Worm (Caenorhabditis elegans) whole organism, L4 larva: ENCODE results near the gene cup-15.

Experiments
- D1046.2 ChIP-seq: fragments of 200-800 bp; sonication (Bioruptor generic); IDR thresholded peaks from 2 replicates; pipeline ENCODE4 v1.3.6; 2022; ENCODE audit warnings: missing genetic modification characterization, missing compliant biosample characterization
- ZK546.5 ChIP-seq, 2 experiments: sonication (generic microtip); optimal IDR thresholded peaks; 2 replicates each; lab custom pipeline; 2017; ENCODE audit warnings: missing biosample characterization in 2 of 2, missing genetic modification characterization in 2 of 2
- aha-1 ChIP-seq: fragments of 150-350 bp; peaks from one replicate; lab custom pipeline; 2014; ENCODE audit warnings: missing biosample characterization, missing genetic modification characterization
- ama-1 ChIP-seq: fragments of 150-350 bp; optimal IDR thresholded peaks from 2 replicates; lab custom pipeline; 2014; ENCODE audit warnings: inconsistent platforms, mixed read lengths
- ceh-28 ChIP-seq: fragments of 150-350 bp; optimal IDR thresholded peaks from 2 replicates; lab custom pipeline; 2014; ENCODE audit warnings: missing biosample characterization, missing genetic modification reagents, missing genetic modification characterization
- ceh-32 ChIP-seq: sonication (generic microtip); optimal IDR thresholded peaks from 2 replicates; lab custom pipeline; 2016; ENCODE audit warnings: mild to moderate bottlenecking, missing genetic modification characterization, missing compliant biosample characterization; ENCODE audit not compliant: poor library complexity
- ceh-82 ChIP-seq: sonication (generic microtip); optimal IDR thresholded peaks from 2 replicates; lab custom pipeline; 2017; ENCODE audit warnings: missing biosample characterization, missing genetic modification characterization
- ces-1 ChIP-seq: fragments of 150-350 bp; sonication (generic microtip); optimal IDR thresholded peaks from 4 replicates; lab custom pipeline; 2014; ENCODE audit warnings: missing biosample characterization, missing genetic modification reagents, missing genetic modification characterization
- cey-2 ChIP-seq: sonication (generic microtip); optimal IDR thresholded peaks from 3 replicates; lab custom pipeline; 2017; ENCODE audit warnings: missing genetic modification characterization, mild to moderate bottlenecking, missing compliant biosample characterization, antibody characterized with exemption, borderline replicate concordance; ENCODE audit not compliant: insufficient read depth
- dmd-9 ChIP-seq: fragments of 200-800 bp; sonication (Bioruptor generic); IDR thresholded peaks from 2 replicates; pipeline ENCODE4 v1.3.6; 2022; ENCODE audit warnings: missing genetic modification reagents, missing genetic modification characterization, missing compliant biosample characterization
- dpl-1 ChIP-seq: fragments of 150-350 bp; optimal IDR thresholded peaks from 2 replicates; lab custom pipeline; 2014; ENCODE audit warnings: missing biosample characterization, missing genetic modification reagents, missing genetic modification characterization
- duxl-1 ChIP-seq: sonication (generic microtip); optimal IDR thresholded peaks from 2 replicates; lab custom pipeline; 2016; ENCODE audit warnings: mild to moderate bottlenecking, missing genetic modification characterization, moderate library complexity, missing compliant biosample characterization; ENCODE audit not compliant: poor library complexity
- dve-1 ChIP-seq: sonication (generic microtip); optimal IDR thresholded peaks from 2 replicates; lab custom pipeline; 2017; ENCODE audit warnings: antibody characterized with exemption, mild to moderate bottlenecking, missing genetic modification characterization, missing compliant biosample characterization; ENCODE audit not compliant: insufficient read depth
- egl-43 ChIP-seq: fragments of 200-800 bp; sonication (Bioruptor generic); IDR thresholded peaks from 2 replicates; pipeline ENCODE4 v1.3.6; 2022; ENCODE audit warnings: missing genetic modification reagents, missing genetic modification characterization, missing compliant biosample characterization
- gei-8 ChIP-seq: fragments of 200-800 bp; sonication (Bioruptor generic); optimal IDR thresholded peaks from 2 replicates; lab custom pipeline; 2018; ENCODE audit warnings: mild to moderate bottlenecking, missing genetic modification characterization, missing compliant biosample characterization
- hmg-1.1 ChIP-seq: fragments of 200-800 bp; sonication (Bioruptor generic); IDR thresholded peaks from 2 replicates; pipeline ENCODE4 v1.3.6; 2022; ENCODE audit warnings: missing genetic modification reagents, missing genetic modification characterization, missing compliant biosample characterization
- jun-1 ChIP-seq: fragments of 150-350 bp; optimal IDR thresholded peaks from 2 replicates; lab custom pipeline; 2014; ENCODE audit warnings: missing biosample characterization, missing genetic modification reagents, missing genetic modification characterization
- lin-38 ChIP-seq: fragments of 200-800 bp; sonication (Bioruptor generic); IDR thresholded peaks from 2 replicates; pipeline ENCODE4 v1.3.6; 2022; ENCODE audit warnings: missing genetic modification reagents, missing genetic modification characterization, missing compliant biosample characterization
- lir-3 ChIP-seq: sonication (generic microtip); optimal IDR thresholded peaks from 2 replicates; lab custom pipeline; 2016; ENCODE audit warnings: mild to moderate bottlenecking, missing genetic modification characterization, missing compliant biosample characterization
- lsy-2 ChIP-seq, 2 experiments: fragments of 150-350 bp in 1 of 2; sonication (generic microtip) in 1 of 2; optimal IDR thresholded peaks; 2 replicates each; lab custom pipeline; 2014 to 2017; ENCODE audit warnings: missing biosample characterization in 2 of 2, missing genetic modification characterization in 2 of 2
- madf-9 ChIP-seq: fragments of 200-800 bp; sonication (Bioruptor generic); conservative IDR thresholded peaks from 2 replicates; pipeline ENCODE4 v1.3.6; 2022; ENCODE audit warnings: missing genetic modification reagents, missing genetic modification characterization, missing compliant biosample characterization
- nhr-11 ChIP-seq: fragments of 150-350 bp; optimal IDR thresholded peaks from 2 replicates; lab custom pipeline; 2014; ENCODE audit warnings: missing biosample characterization, missing genetic modification characterization
- nhr-111 ChIP-seq: fragments of 200-800 bp; sonication (Bioruptor generic); optimal IDR thresholded peaks from 2 replicates; lab custom pipeline; 2018; ENCODE audit warnings: mild to moderate bottlenecking, missing genetic modification characterization, missing compliant biosample characterization
- nhr-25 ChIP-seq: sonication (generic microtip); optimal IDR thresholded peaks from 2 replicates; lab custom pipeline; 2017; ENCODE audit warnings: missing genetic modification characterization, mild to moderate bottlenecking, missing compliant biosample characterization, antibody characterized with exemption, moderate library complexity, borderline replicate concordance; ENCODE audit not compliant: insufficient read depth
- nhr-42 ChIP-seq: fragments of 200-800 bp; sonication (Bioruptor generic); IDR thresholded peaks from 2 replicates; pipeline ENCODE4 v1.3.6; 2022; ENCODE audit warnings: missing genetic modification characterization, missing compliant biosample characterization
- rbr-2 ChIP-seq: sonication (generic microtip); optimal IDR thresholded peaks from 2 replicates; lab custom pipeline; 2016; ENCODE audit warnings: missing genotype, missing genetic modification characterization, missing compliant biosample characterization
- spr-1 ChIP-seq: sonication (generic microtip); optimal IDR thresholded peaks from 2 replicates; lab custom pipeline; 2016; ENCODE audit warnings: mild to moderate bottlenecking, missing genetic modification characterization, missing compliant biosample characterization
- spr-3 ChIP-seq: fragments of 200-800 bp; sonication (Bioruptor generic); optimal IDR thresholded peaks from 2 replicates; lab custom pipeline; 2018; ENCODE audit warnings: mild to moderate bottlenecking, missing genetic modification characterization, missing compliant biosample characterization
- unc-62 ChIP-seq, 3 experiments: fragments of 150-350 bp in 1 of 3; sonication (generic microtip); optimal IDR thresholded peaks in 2 of 3; peaks in 1 of 3; 1 replicate in 1 of 3; 2 replicates in 2 of 3; lab custom pipeline; 2014 to 2017; ENCODE audit warnings: missing biosample characterization in 3 of 3, missing genetic modification characterization in 3 of 3, missing genetic modification reagents in 3 of 3, missing genotype in 1 of 3
- zag-1 ChIP-seq: fragments of 150-350 bp; optimal IDR thresholded peaks from 2 replicates; lab custom pipeline; 2014; ENCODE audit warnings: missing biosample characterization, missing genetic modification characterization
- ztf-11 ChIP-seq: fragments of 150-350 bp; optimal IDR thresholded peaks from 2 replicates; lab custom pipeline; 2014; ENCODE audit warnings: missing biosample characterization, missing genetic modification characterization

cup-15 gene

ce11 chrII:9356723-9357122 is 3.9 kb downstream of the cup-15 start (continued):
- TF ChIP-seq nhr-11 (tag; lab: Kevin White, UChicago) = peak; percentile 7
- TF ChIP-seq hmg-1.1 = peak; percentile 78
- TF ChIP-seq aha-1 = no peak
- no peak for TF ChIP-seq gei-8 (GFP tag; lab: Kevin White, UChicago)
- TF ChIP-seq D1046.2 (GFP tag; lab: Robert Waterston, UW) = no peak
- TF ChIP-seq egl-43 (GFP tag; lab: Robert Waterston, UW) = peak; percentile 53; the same call in 1 of the 2 replicates
- TF ChIP-seq ama-1 (lab: Kevin White, UChicago) = no peak
- TF ChIP-seq madf-9 (GFP tag; lab: Robert Waterston, UW) = no peak
- peak; percentile 16 for TF ChIP-seq dve-1 (tag; lab: Kevin White, UChicago)
- peak; percentile 35; the same call in 1 of the 2 replicates for TF ChIP-seq lin-38
- no peak for TF ChIP-seq lir-3 (tag; lab: Kevin White, UChicago)
- TF ChIP-seq, all 104 proteins: peak for 21

ce11 chrII:9358230-9358629 is 5.4 kb downstream of the cup-15 start, which contains the start of gene mel-11:
TSS of gene mel-11 (plus strand) at chrII:9358530.
- TF ChIP-seq ztf-11 (tag; lab: Kevin White, UChicago) (no peak), lir-3 (tag; lab: Kevin White, UChicago) (no peak), lsy-2 (tag; optimal IDR thresholded peaks at IDR 0.05; lab: Kevin White, UChicago) (no peak), D1046.2 (GFP tag; lab: Robert Waterston, UW) (no peak), spr-3 (GFP tag; lab: Kevin White, UChicago) (no peak), cey-2 (no peak), duxl-1 (no peak), nhr-42 (GFP tag; lab: Robert Waterston, UW) (no peak)
- TF ChIP-seq, all 104 proteins: peak for 0

ce11 chrII:9362249-9362648 is 9.4 kb downstream of the cup-15 start:
- peak in 1 of 2 experiments; percentile 72 for TF ChIP-seq unc-62 (GFP tag; optimal IDR thresholded peaks at IDR 0.05 in 1 of 2; lab: Kevin White, UChicago)
- TF ChIP-seq unc-62 (tag; optimal IDR thresholded peaks at IDR 0.05; lab: Kevin White, UChicago) = no peak
- no peak for TF ChIP-seq jun-1

ce11 chrII:9369394-9369793 is 16.6 kb downstream of the cup-15 start:
- TF ChIP-seq ZK546.5 (tag; optimal IDR thresholded peaks at IDR 0.05; lab: Kevin White, UChicago) (no peak), ceh-28 (peak; percentile 56), rbr-2 (tag; lab: Kevin White, UChicago) (no peak), nhr-25 (tag; lab: Kevin White, UChicago) (no peak)

- no peak for TF ChIP-seq lin-38
- no peak for TF ChIP-seq ceh-32 (tag; lab: Kevin White, UChicago)
- no peak for TF ChIP-seq rbr-2 (tag; lab: Kevin White, UChicago)
- no peak for TF ChIP-seq ces-1
- no peak for TF ChIP-seq ceh-82 (tag; lab: Kevin White, UChicago)
- TF ChIP-seq zag-1 (tag; lab: Kevin White, UChicago) = no peak
Observed at ce11 chrII:9372393-9372792, 19.6 kb downstream of the cup-15 start, which contains the start of gene C06C3.3. TSS of gene C06C3.3 (minus strand) at chrII:9372493.

- no peak for TF ChIP-seq ceh-28
- no peak for TF ChIP-seq nhr-111 (GFP tag; lab: Kevin White, UChicago)
- TF ChIP-seq dpl-1 (GFP tag; lab: Kevin White, UChicago) = no peak
- TF ChIP-seq spr-1 (tag; lab: Kevin White, UChicago) = no peak
- no peak for TF ChIP-seq dmd-9 (GFP tag; lab: Robert Waterston, UW)
Observed at ce11 chrII:9372991-9373390, 20.2 kb downstream of the cup-15 start, which contains the start of gene C06C3.4. TSS of gene C06C3.4 (plus strand) at chrII:9373291.
